Fruit fly (Drosophila melanogaster) whole organism, prepupa: ENCODE results near the gene BckdhA.

Source experiments
- Blimp-1 ChIP-seq: fragments of 200-800 bp; sonication (Bioruptor generic); optimal IDR thresholded peaks from 3 replicates; lab custom pipeline; 2017; ENCODE audit warnings: missing biosample characterization, missing genetic modification characterization, mild to moderate bottlenecking, moderate library complexity, missing genetic modification reagents
- CG10631 ChIP-seq: fragments of 200-800 bp; sonication (Bioruptor generic); optimal IDR thresholded peaks from 2 replicates; lab custom pipeline; 2016; ENCODE audit warnings: missing biosample characterization, missing genetic modification characterization
- CG10669 ChIP-seq: fragments of 200-800 bp; sonication (Bioruptor generic); optimal IDR thresholded peaks from 3 replicates; lab custom pipeline; 2018; ENCODE audit warnings: missing biosample characterization, mild to moderate bottlenecking, missing genetic modification characterization, moderate library complexity
- CG11294 ChIP-seq: fragments of 200-800 bp; sonication (Bioruptor generic); IDR thresholded peaks from 2 replicates; pipeline ENCODE4 v1.3.6; 2022; ENCODE audit warnings: missing biosample characterization, missing genetic modification characterization
- CG11762 ChIP-seq: fragments of 200-800 bp; sonication (Bioruptor generic); optimal IDR thresholded peaks from 3 replicates; lab custom pipeline; 2016; ENCODE audit warnings: missing biosample characterization, missing genetic modification characterization; ENCODE audit not compliant: insufficient read depth
- CG11902 ChIP-seq: fragments of 200-800 bp; sonication (Bioruptor generic); optimal IDR thresholded peaks from 3 replicates; lab custom pipeline; 2016; ENCODE audit warnings: missing biosample characterization, missing genetic modification characterization
- CG1621 ChIP-seq: fragments of 200-800 bp; sonication (Bioruptor generic); optimal IDR thresholded peaks from 3 replicates; lab custom pipeline; 2018; ENCODE audit warnings: missing biosample characterization, mild to moderate bottlenecking, missing genetic modification characterization
- CG3032 ChIP-seq: fragments of 200-800 bp; optimal IDR thresholded peaks from 2 replicates; lab custom pipeline; 2019; ENCODE audit warnings: missing biosample characterization, mild to moderate bottlenecking, missing genetic modification characterization, moderate library complexity
- CG31627 ChIP-seq: fragments of 200-800 bp; sonication (Bioruptor generic); optimal IDR thresholded peaks from 3 replicates; lab custom pipeline; 2016; ENCODE audit warnings: missing biosample characterization, missing genetic modification characterization
- CG4318 ChIP-seq: fragments of 200-800 bp; sonication (Bioruptor generic); optimal IDR thresholded peaks from 3 replicates; lab custom pipeline; 2017; ENCODE audit warnings: missing biosample characterization, mild to moderate bottlenecking, missing genetic modification characterization
- CG6163 ChIP-seq: fragments of 200-800 bp; sonication (Bioruptor generic); IDR thresholded peaks from 3 replicates; pipeline ENCODE4 v1.3.6; 2022; ENCODE audit warnings: missing biosample characterization, missing genetic modification characterization
- CG6276 ChIP-seq: fragments of 200-800 bp; sonication (Bioruptor generic); optimal IDR thresholded peaks from 2 replicates; lab custom pipeline; 2017; ENCODE audit warnings: missing biosample characterization, mild to moderate bottlenecking, missing genetic modification characterization
- CG6792 ChIP-seq: fragments of 200-800 bp; sonication (Bioruptor generic); optimal IDR thresholded peaks from 3 replicates; lab custom pipeline; 2016; ENCODE audit warnings: missing biosample characterization, missing genetic modification characterization
- CG6808 ChIP-seq: fragments of 200-800 bp; sonication (Bioruptor generic); optimal IDR thresholded peaks from 3 replicates; lab custom pipeline; 2017; ENCODE audit warnings: missing biosample characterization, missing genetic modification characterization, mild to moderate bottlenecking, moderate library complexity, missing genetic modification reagents
- CG7368 ChIP-seq: fragments of 200-800 bp; sonication (Bioruptor generic); optimal IDR thresholded peaks from 3 replicates; lab custom pipeline; 2016; ENCODE audit warnings: missing biosample characterization, missing genetic modification characterization
- CG8119 ChIP-seq: fragments of 200-800 bp; sonication (Bioruptor generic); IDR thresholded peaks from 3 replicates; pipeline ENCODE4 v1.3.6; 2022; ENCODE audit warnings: missing biosample characterization, missing genetic modification characterization
- CG8632 ChIP-seq: fragments of 200-800 bp; sonication (Bioruptor generic); optimal IDR thresholded peaks from 3 replicates; lab custom pipeline; 2016; ENCODE audit warnings: missing biosample characterization, missing genetic modification characterization
- Eip78C ChIP-seq: fragments of 200-800 bp; sonication (Bioruptor generic); peaks from one replicate; lab custom pipeline; 2016; ENCODE audit warnings: missing biosample characterization, missing genetic modification characterization
- Eip93F ChIP-seq: fragments of 200-800 bp; sonication (Bioruptor generic); optimal IDR thresholded peaks from 2 replicates; lab custom pipeline; 2016; ENCODE audit warnings: missing biosample characterization, mild to moderate bottlenecking, missing genetic modification characterization
- Ets21C ChIP-seq: fragments of 200-800 bp; sonication (Bioruptor generic); optimal IDR thresholded peaks from 3 replicates; lab custom pipeline; 2016; ENCODE audit warnings: missing biosample characterization, missing genetic modification characterization
- Ets96B ChIP-seq: fragments of 200-800 bp; optimal IDR thresholded peaks from 2 replicates; lab custom pipeline; 2019; ENCODE audit warnings: missing biosample characterization, mild to moderate bottlenecking, missing genetic modification characterization, moderate library complexity
- Gug ChIP-seq: fragments of 200-800 bp; sonication (Bioruptor generic); IDR thresholded peaks from 2 replicates; pipeline ENCODE4 v1.3.6; 2022; ENCODE audit warnings: missing biosample characterization, missing genetic modification characterization
- Hr38 ChIP-seq: sonication (Bioruptor generic); optimal IDR thresholded peaks from 2 replicates; lab custom pipeline; 2016; ENCODE audit warnings: missing biosample characterization, missing genetic modification characterization
- Hr4 ChIP-seq: fragments of 200-800 bp; sonication (Bioruptor generic); optimal IDR thresholded peaks from 3 replicates; lab custom pipeline; 2016; ENCODE audit warnings: missing biosample characterization, missing genetic modification characterization
- Lpt ChIP-seq: fragments of 200-800 bp; sonication (Bioruptor generic); optimal IDR thresholded peaks from 3 replicates; lab custom pipeline; 2016; ENCODE audit warnings: missing biosample characterization, missing genetic modification characterization
- Met ChIP-seq: fragments of 200-800 bp; sonication (Bioruptor generic); optimal IDR thresholded peaks from 3 replicates; lab custom pipeline; 2016; ENCODE audit warnings: missing biosample characterization, missing genetic modification characterization
- OdsH ChIP-seq: fragments of 200-800 bp; sonication (Bioruptor generic); optimal IDR thresholded peaks from 3 replicates; lab custom pipeline; 2016; ENCODE audit warnings: missing biosample characterization, missing genetic modification characterization
- Smox ChIP-seq: fragments of 200-800 bp; sonication (Bioruptor generic); optimal IDR thresholded peaks from 3 replicates; lab custom pipeline; 2016; ENCODE audit warnings: missing biosample characterization, missing genetic modification characterization
- Sox102F ChIP-seq: fragments of 200-800 bp; sonication (Bioruptor generic); optimal IDR thresholded peaks from 2 replicates; lab custom pipeline; 2016; ENCODE audit warnings: missing biosample characterization, mild to moderate bottlenecking, missing genetic modification characterization
- Sox14 ChIP-seq: fragments of 200-800 bp; sonication (Bioruptor generic); optimal IDR thresholded peaks from 3 replicates; lab custom pipeline; 2016; ENCODE audit warnings: missing biosample characterization, missing genetic modification characterization
- Sox15 ChIP-seq: fragments of 200-800 bp; sonication (Bioruptor generic); optimal IDR thresholded peaks from 3 replicates; lab custom pipeline; 2016; ENCODE audit warnings: missing biosample characterization, missing genetic modification characterization
- acj6 ChIP-seq: fragments of 200-800 bp; sonication (Bioruptor generic); optimal IDR thresholded peaks from 3 replicates; lab custom pipeline; 2016; ENCODE audit warnings: missing biosample characterization, missing genetic modification characterization
- cyc ChIP-seq: fragments of 200-800 bp; sonication (Bioruptor generic); optimal IDR thresholded peaks from 3 replicates; lab custom pipeline; 2016; ENCODE audit warnings: missing biosample characterization, missing genetic modification characterization
- dsx ChIP-seq: fragments of 200-800 bp; optimal IDR thresholded peaks from 3 replicates; lab custom pipeline; 2019; ENCODE audit warnings: missing biosample characterization, mild to moderate bottlenecking, missing genetic modification characterization, moderate library complexity; ENCODE audit not compliant: poor library complexity, severe bottlenecking
- eg ChIP-seq: fragments of 200-800 bp; sonication (Bioruptor generic); IDR thresholded peaks from 3 replicates; pipeline ENCODE4 v1.3.6; 2022; ENCODE audit warnings: missing biosample characterization, missing genetic modification characterization
- esn ChIP-seq: fragments of 200-800 bp; sonication (Bioruptor generic); optimal IDR thresholded peaks from 2 replicates; lab custom pipeline; 2016; ENCODE audit warnings: missing biosample characterization, mild to moderate bottlenecking, missing genetic modification characterization, moderate library complexity
- fd59A ChIP-seq: fragments of 200-800 bp; sonication (Bioruptor generic); optimal IDR thresholded peaks from 2 replicates; lab custom pipeline; 2017; ENCODE audit warnings: missing biosample characterization, mild to moderate bottlenecking, missing genetic modification characterization, missing genetic modification reagents
- fd85E ChIP-seq: fragments of 200-800 bp; sonication (Bioruptor generic); optimal IDR thresholded peaks from 3 replicates; lab custom pipeline; 2016; ENCODE audit warnings: missing biosample characterization, missing genetic modification characterization
- fkh ChIP-seq: fragments of 200-800 bp; sonication (Bioruptor generic); optimal IDR thresholded peaks from 3 replicates; lab custom pipeline; 2017; ENCODE audit warnings: missing biosample characterization, mild to moderate bottlenecking, missing genetic modification characterization, moderate library complexity
- lz ChIP-seq: fragments of 200-800 bp; sonication (Bioruptor generic); optimal IDR thresholded peaks from 3 replicates; lab custom pipeline; 2016; ENCODE audit warnings: missing biosample characterization, missing genetic modification characterization
- salr ChIP-seq, 2 experiments: fragments of 200-800 bp; sonication (Bioruptor generic); optimal IDR thresholded peaks; 3 replicates each; lab custom pipeline; 2016 to 2018; ENCODE audit warnings: missing biosample characterization in 2 of 2, missing genetic modification characterization in 2 of 2, mild to moderate bottlenecking in 1 of 2
- ss ChIP-seq, 2 experiments: fragments of 200-800 bp; sonication (Bioruptor generic); optimal IDR thresholded peaks; 2 replicates in 1 of 2; 3 replicates in 1 of 2; lab custom pipeline; 2017 to 2018; ENCODE audit warnings: mild to moderate bottlenecking in 2 of 2, missing biosample characterization in 2 of 2, missing genetic modification characterization in 2 of 2, moderate library complexity in 1 of 2
- topi ChIP-seq: fragments of 200-800 bp; sonication (Bioruptor generic); optimal IDR thresholded peaks from 3 replicates; lab custom pipeline; 2016; ENCODE audit warnings: missing biosample characterization, missing genetic modification characterization

The BckdhA gene

DNA sequence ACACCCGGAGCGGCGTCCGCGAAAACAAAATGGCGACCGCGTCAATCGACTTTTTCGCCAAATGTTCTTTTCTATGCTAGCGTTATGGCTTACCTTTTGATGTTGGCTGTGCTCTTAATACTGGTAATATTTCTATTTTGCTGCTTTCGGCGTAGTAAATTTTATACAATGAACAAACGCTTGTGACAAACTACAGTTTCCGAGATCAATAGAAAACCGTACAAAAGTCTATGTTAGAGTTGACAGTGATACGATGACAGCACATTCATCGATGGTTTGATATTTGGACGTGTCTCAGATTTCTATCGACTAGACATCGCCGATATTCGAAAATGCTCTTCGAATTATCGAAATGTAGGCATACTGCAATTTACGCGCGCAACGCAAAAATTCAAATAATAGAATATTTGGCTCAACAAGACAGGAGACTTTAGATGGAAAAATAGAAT lies 45.5 kb upstream of the BckdhA start, which contains the start of gene rump:
rump (minus strand) TSS at position 255 of the 449 bp plus-strand sequence.
- no peak for TF ChIP-seq CG6808 (GFP tag; lab: Kevin White, UChicago)
- TF ChIP-seq Lpt (GFP tag; lab: Kevin White, UChicago) = no peak
- TF ChIP-seq Eip78C (GFP tag; lab: Kevin White, UChicago) = peak; percentile 25
- TF ChIP-seq Hr4 (GFP tag; lab: Kevin White, UChicago) = no peak
- peak; percentile 21 for TF ChIP-seq Sox14 (GFP tag; lab: Kevin White, UChicago)
- TF ChIP-seq CG6163 (GFP tag; lab: Robert Waterston, UW) = no peak
- TF ChIP-seq acj6 (GFP tag; lab: Kevin White, UChicago) = no peak
- no peak for TF ChIP-seq fkh (GFP tag; lab: Kevin White, UChicago)
- no peak for TF ChIP-seq CG11294 (GFP tag; lab: Robert Waterston, UW)
- peak; percentile 93 for TF ChIP-seq CG1621 (tag; lab: Kevin White, UChicago)
- TF ChIP-seq fd85E (GFP tag; lab: Kevin White, UChicago) = no peak
- TF ChIP-seq CG7368 = no peak
- no peak for TF ChIP-seq salr (GFP tag; optimal IDR thresholded peaks at IDR 0.05; lab: Kevin White, UChicago)
- peak; percentile 15 for TF ChIP-seq dsx (GFP tag; lab: Kevin White, UChicago)
- TF ChIP-seq CG8632 (GFP tag; lab: Kevin White, UChicago) = no peak
- TF ChIP-seq esn (GFP tag; lab: Kevin White, UChicago) = peak; percentile 2

DNA sequence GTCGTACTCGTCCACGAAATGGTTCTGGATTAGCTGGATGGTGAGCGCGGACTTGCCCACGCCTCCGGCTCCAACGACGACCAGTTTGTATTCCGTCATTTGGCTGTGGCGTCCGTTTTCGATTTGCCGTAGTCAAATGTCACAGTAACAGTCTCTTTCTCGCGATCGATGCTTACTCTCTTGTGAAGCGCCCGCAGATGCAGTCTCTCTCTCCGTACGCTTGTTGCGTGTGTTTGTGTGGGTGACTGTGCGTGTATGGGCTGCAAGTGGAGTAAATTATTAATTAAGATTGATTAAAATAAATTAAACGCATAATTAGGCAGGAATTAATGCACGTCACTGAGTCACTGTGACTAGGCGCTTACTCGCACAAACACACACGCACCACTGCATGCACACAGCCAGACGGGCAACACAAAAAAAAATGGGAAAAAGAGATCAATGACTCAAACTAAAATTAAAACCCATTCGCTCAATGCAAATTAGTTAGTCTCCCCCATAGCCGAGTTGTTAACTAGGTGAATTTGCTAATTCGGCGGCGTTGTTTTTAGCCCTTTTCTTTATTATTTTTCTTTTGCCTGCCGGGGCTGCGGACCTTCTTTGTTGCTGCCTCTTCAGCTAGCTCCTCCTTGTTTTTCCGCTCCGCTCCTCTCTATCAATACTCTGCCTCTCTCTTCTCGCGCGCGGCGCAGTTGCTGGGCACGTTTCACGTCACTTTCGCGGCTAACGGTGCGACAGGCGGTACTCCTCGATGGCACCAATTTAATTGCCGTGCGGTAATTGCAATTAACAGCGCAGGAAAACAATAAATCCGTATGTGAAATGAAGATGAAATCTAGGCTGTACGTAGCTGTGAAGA lies 43.2 kb upstream of the BckdhA start:
- TF ChIP-seq fd59A (GFP tag; lab: Kevin White, UChicago) = no peak
- peak; percentile 45 for TF ChIP-seq dsx (GFP tag; lab: Kevin White, UChicago)
- TF ChIP-seq Met (GFP tag; lab: Kevin White, UChicago) = no peak
- TF ChIP-seq Ets21C (GFP tag; lab: Kevin White, UChicago) = no peak
- TF ChIP-seq ss (GFP tag; optimal IDR thresholded peaks at IDR 0.05; lab: Kevin White, UChicago) = peak in 1 of 2 experiments; percentile 1
- TF ChIP-seq CG1621 (tag; lab: Kevin White, UChicago) = peak; percentile 44
- TF ChIP-seq Eip78C (GFP tag; lab: Kevin White, UChicago) = peak; percentile 74

DNA sequence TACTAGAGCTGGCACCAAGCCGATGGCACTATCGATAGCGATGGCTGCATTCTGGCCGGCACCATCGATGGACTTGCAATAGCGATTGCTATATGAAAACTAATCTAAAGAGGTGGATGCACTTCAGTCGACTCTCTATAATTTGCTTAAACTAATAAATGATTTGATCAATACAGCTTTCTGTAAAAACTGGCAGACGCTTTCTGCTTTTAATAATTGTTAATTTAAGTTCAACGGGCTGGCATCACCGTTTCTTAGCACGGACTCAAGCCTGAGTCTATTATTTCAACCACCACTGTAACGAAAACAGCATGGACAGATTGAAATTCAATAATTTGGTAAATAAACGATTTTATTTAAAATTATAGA lies 42.5 kb upstream of the BckdhA start, which contains the start of the genes Ras85D and Rlb1:
Ras85D (minus strand) TSS at position 16 of the 369 bp plus-strand sequence.
Rlb1 (plus strand) TSS at position 276 of the 369 bp plus-strand sequence.
- TF ChIP-seq Gug (no peak), CG3032 (peak; percentile 58), salr (GFP tag; optimal IDR thresholded peaks at IDR 0.05; lab: Kevin White, UChicago) (no peak), Sox14 (GFP tag; lab: Kevin White, UChicago) (peak; percentile 68), CG11762 (no peak), Hr4 (GFP tag; lab: Kevin White, UChicago) (no peak), acj6 (GFP tag; lab: Kevin White, UChicago) (peak; percentile 69), CG11902 (GFP tag; lab: Kevin White, UChicago) (peak; percentile 54), lz (GFP tag; lab: Kevin White, UChicago) (peak; percentile 70), fd59A (GFP tag; lab: Kevin White, UChicago) (no peak), CG10669 (no peak), CG8119 (GFP tag; lab: Robert Waterston, UW) (no peak), Eip93F (GFP tag; lab: Kevin White, UChicago) (no peak), CG11294 (GFP tag; lab: Robert Waterston, UW) (no peak), Blimp-1 (GFP tag; lab: Kevin White, UChicago) (no peak), Smox (no peak), Hr38 (peak; percentile 29), CG7368 (no peak), CG31627 (peak; percentile 84), Sox102F (GFP tag; lab: Kevin White, UChicago) (no peak), Eip78C (GFP tag; lab: Kevin White, UChicago) (peak; percentile 66), CG6792 (GFP tag; lab: Kevin White, UChicago) (peak; percentile 35), Lpt (GFP tag; lab: Kevin White, UChicago) (peak; percentile 14), CG4318 (GFP tag; lab: Kevin White, UChicago) (no peak), OdsH (GFP tag; lab: Kevin White, UChicago) (no peak), cyc (GFP tag; lab: Kevin White, UChicago) (peak; percentile 72), CG10631 (no peak), Ets96B (tag; lab: Kevin White, UChicago) (peak; percentile 14), eg (GFP tag; lab: Robert Waterston, UW) (no peak), CG6276 (no peak), topi (GFP tag; lab: Kevin White, UChicago) (peak; percentile 49), Sox15 (GFP tag; lab: Kevin White, UChicago) (peak; percentile 58), fkh (GFP tag; lab: Kevin White, UChicago) (peak; percentile 29)
